Worm (Caenorhabditis elegans): Measurements from ENCODE around the gene F44E5.17.
A peak's percentile ranks its signal among the peaks of the same experiment; 100 is the strongest.

- TF ChIP-seq him-1 (tag; optimal IDR thresholded peaks at IDR 0.05), result peak; percentile 76
- no peak for TF ChIP-seq dao-5 (tag; optimal IDR thresholded peaks at IDR 0.05)
Observed at ce11 chrII:11751615-11752174, 3.3 kb upstream of the F44E5.17 start.

Data from whole organism, L4/young adult.